Worm (Caenorhabditis elegans): ENCODE measurements around the gene T05C12.11.
A peak's percentile ranks its signal among the peaks of the same experiment; 100 is the strongest.

- TF ChIP-seq nhr-11 (tag; optimal IDR thresholded peaks at IDR 0.05): peak; percentile 98
- peak; percentile 99 for TF ChIP-seq nhr-20 (tag; optimal IDR thresholded peaks at IDR 0.05)
- no peak for TF ChIP-seq tlp-1 (tag; optimal IDR thresholded peaks at IDR 0.05)
- TF ChIP-seq egl-27 (tag; optimal IDR thresholded peaks at IDR 0.05): peak; percentile 73 to 88
- TF ChIP-seq elt-3 (tag; optimal IDR thresholded peaks at IDR 0.05): peak in 5 of 6 experiments; percentile 63 to 99 (median 91)
- TF ChIP-seq isw-1 (GFP tag; IDR thresholded peaks at IDR 0.05): peak; percentile 99
- peak in 1 of 2 experiments; percentile 95 for TF ChIP-seq mdl-1 (tag; optimal IDR thresholded peaks at IDR 0.05)
- peak; percentile 87 for TF ChIP-seq zag-1 (tag; optimal IDR thresholded peaks at IDR 0.05)
- peak; percentile 84 for TF ChIP-seq fkh-10 (GFP tag; optimal IDR thresholded peaks at IDR 0.05)
- peak; percentile 40 to 87 for TF ChIP-seq ztf-11 (tag; optimal IDR thresholded peaks at IDR 0.05)
- peak; percentile 90 for TF ChIP-seq nhr-77 (tag; optimal IDR thresholded peaks at IDR 0.05)
- TF ChIP-seq unc-62 (GFP tag; optimal IDR thresholded peaks at IDR 0.05): peak; percentile 45
- TF ChIP-seq blmp-1 (tag; optimal IDR thresholded peaks at IDR 0.05): peak; percentile 92
Measured at ce11 chrII:8185016-8185493, 14.8 kb upstream of the T05C12.11 start, which contains the start of the genes mig-5 and cct-1.

Measured in whole organism, L1 larva.